Fruit fly (Drosophila melanogaster) whole organism, embryonic: Measurements from ENCODE around the gene Kah.

Experiments
- BEAF-32 ChIP-seq: fragments of 200-800 bp; sonication (Bioruptor generic); optimal IDR thresholded peaks from 3 replicates; lab custom pipeline; 2017; ENCODE audit warnings: missing biosample characterization, missing genetic modification characterization, mild to moderate bottlenecking, moderate library complexity, missing genetic modification reagents
- Bgb ChIP-seq: fragments of 200-800 bp; sonication (Bioruptor generic); IDR thresholded peaks from 2 replicates; pipeline ENCODE4 v1.3.6; 2022; ENCODE audit warnings: missing biosample characterization, missing genetic modification characterization; ENCODE audit not compliant: partially characterized antibody
- CG10462 ChIP-seq: fragments of 200-800 bp; sonication (Bioruptor generic); optimal IDR thresholded peaks from 2 replicates; lab custom pipeline; 2016; ENCODE audit warnings: missing biosample characterization, missing genetic modification characterization
- CG10543 ChIP-seq: fragments of 200-800 bp; sonication (Bioruptor generic); optimal IDR thresholded peaks from 3 replicates; lab custom pipeline; 2017; ENCODE audit warnings: missing biosample characterization, mild to moderate bottlenecking, missing genetic modification characterization, moderate library complexity
- CG12104 ChIP-seq: fragments of 200-800 bp; sonication (Bioruptor generic); optimal IDR thresholded peaks from 3 replicates; lab custom pipeline; 2016; ENCODE audit warnings: missing biosample characterization, missing genetic modification characterization
- CG14014 ChIP-seq: fragments of 200-800 bp; sonication (Bioruptor generic); IDR thresholded peaks from 2 replicates; pipeline ENCODE4 v1.3.6; 2022; ENCODE audit warnings: missing biosample characterization, missing genetic modification characterization
- CG14667 ChIP-seq: fragments of 200-800 bp; sonication (Bioruptor generic); IDR thresholded peaks from 2 replicates; pipeline ENCODE4 v1.3.6; 2022; ENCODE audit warnings: missing biosample characterization, missing genetic modification characterization
- CG14710 ChIP-seq: fragments of 200-800 bp; sonication (Bioruptor generic); optimal IDR thresholded peaks from 3 replicates; lab custom pipeline; 2019; ENCODE audit warnings: missing biosample characterization, mild to moderate bottlenecking, missing genetic modification characterization, moderate library complexity
- CG15514 ChIP-seq: fragments of 200-800 bp; sonication (Bioruptor generic); optimal IDR thresholded peaks from 3 replicates; lab custom pipeline; 2017; ENCODE audit warnings: missing biosample characterization, missing genetic modification characterization, mild to moderate bottlenecking, moderate library complexity, missing genetic modification reagents
- CG16779 ChIP-seq: fragments of 200-800 bp; sonication (Bioruptor generic); IDR thresholded peaks from 2 replicates; pipeline ENCODE4 v1.3.6; 2022; ENCODE audit warnings: missing biosample characterization, missing genetic modification characterization
- CG17385 ChIP-seq: fragments of 200-800 bp; sonication (Bioruptor generic); optimal IDR thresholded peaks from 3 replicates; lab custom pipeline; 2018; ENCODE audit warnings: missing biosample characterization, mild to moderate bottlenecking, missing genetic modification characterization
- CG17612 ChIP-seq: fragments of 200-800 bp; sonication (Bioruptor generic); IDR thresholded peaks from 2 replicates; pipeline ENCODE4 v1.3.6; 2022; ENCODE audit warnings: missing biosample characterization, missing genetic modification characterization
- CG2712 ChIP-seq: fragments of 200-800 bp; optimal IDR thresholded peaks from 3 replicates; lab custom pipeline; 2019; ENCODE audit warnings: missing biosample characterization, mild to moderate bottlenecking, missing genetic modification characterization, moderate library complexity
- CG30020 ChIP-seq: fragments of 200-800 bp; optimal IDR thresholded peaks from 2 replicates; lab custom pipeline; 2019; ENCODE audit warnings: missing biosample characterization, mild to moderate bottlenecking, missing genetic modification characterization, moderate library complexity
- CG30431 ChIP-seq: fragments of 200-800 bp; sonication (Bioruptor generic); optimal IDR thresholded peaks from 2 replicates; lab custom pipeline; 2017; ENCODE audit warnings: missing biosample characterization, missing genetic modification characterization
- CG3065 ChIP-seq: fragments of 200-800 bp; sonication (Bioruptor generic); optimal IDR thresholded peaks from 2 replicates; lab custom pipeline; 2016; ENCODE audit warnings: missing biosample characterization, missing genetic modification characterization
- CG31365 ChIP-seq: fragments of 200-800 bp; sonication (Bioruptor generic); optimal IDR thresholded peaks from 2 replicates; lab custom pipeline; 2018; ENCODE audit warnings: missing biosample characterization, mild to moderate bottlenecking, missing genetic modification characterization
- CG3281 ChIP-seq: fragments of 200-800 bp; sonication (Bioruptor generic); optimal IDR thresholded peaks from 3 replicates; lab custom pipeline; 2017; ENCODE audit warnings: missing biosample characterization, mild to moderate bottlenecking, missing genetic modification characterization
- CG4617 ChIP-seq: fragments of 200-800 bp; sonication (Bioruptor generic); optimal IDR thresholded peaks from 3 replicates; lab custom pipeline; 2016; ENCODE audit warnings: missing biosample characterization, missing genetic modification characterization, borderline replicate concordance
- CG4854 ChIP-seq: fragments of 200-800 bp; sonication (Bioruptor generic); optimal IDR thresholded peaks from 2 replicates; lab custom pipeline; 2016; ENCODE audit warnings: missing biosample characterization, missing genetic modification characterization, inconsistent platforms
- CG5245 ChIP-seq: fragments of 200-800 bp; sonication (Bioruptor generic); optimal IDR thresholded peaks from 3 replicates; lab custom pipeline; 2016; ENCODE audit warnings: missing biosample characterization, missing genetic modification characterization
- CG7372 ChIP-seq: fragments of 200-800 bp; sonication (Bioruptor generic); IDR thresholded peaks from 2 replicates; pipeline ENCODE4 v1.3.6; 2022; ENCODE audit warnings: missing biosample characterization, missing genetic modification characterization
- CG9797 ChIP-seq: fragments of 200-800 bp; sonication (Bioruptor generic); optimal IDR thresholded peaks from 3 replicates; lab custom pipeline; 2018; ENCODE audit warnings: missing biosample characterization, mild to moderate bottlenecking, missing genetic modification characterization
- Drgx ChIP-seq: fragments of 200-800 bp; sonication (Bioruptor generic); IDR thresholded peaks from 2 replicates; pipeline ENCODE4 v1.3.6; 2022; ENCODE audit warnings: missing biosample characterization, missing genetic modification characterization
- E2f1 ChIP-seq: fragments of 200-800 bp; sonication (Bioruptor generic); IDR thresholded peaks from 2 replicates; pipeline ENCODE4 v1.3.6; 2022; ENCODE audit warnings: missing biosample characterization, missing genetic modification characterization
- HLH3B ChIP-seq: fragments of 200-800 bp; sonication (Bioruptor generic); IDR thresholded peaks from 2 replicates; pipeline ENCODE4 v1.3.6; 2022; ENCODE audit warnings: missing biosample characterization, missing genetic modification characterization
- HLH4C ChIP-seq: fragments of 200-800 bp; sonication (Bioruptor generic); IDR thresholded peaks from 3 replicates; pipeline ENCODE4 v1.3.6; 2022; ENCODE audit warnings: missing biosample characterization, missing genetic modification characterization; ENCODE audit not compliant: partially characterized antibody
- HLHmδ ChIP-seq: fragments of 200-800 bp; sonication (Bioruptor generic); optimal IDR thresholded peaks from 2 replicates; lab custom pipeline; 2018; ENCODE audit warnings: missing biosample characterization, mild to moderate bottlenecking, missing genetic modification characterization, moderate library complexity
- Kr ChIP-seq: fragments of 200-800 bp; sonication (Bioruptor generic); optimal IDR thresholded peaks from 2 replicates; lab custom pipeline; 2017; ENCODE audit warnings: missing biosample characterization, mild to moderate bottlenecking, missing genetic modification characterization
- Neu2 ChIP-seq: fragments of 200-800 bp; sonication (Bioruptor generic); optimal IDR thresholded peaks from 3 replicates; lab custom pipeline; 2016; ENCODE audit warnings: missing biosample characterization, missing genetic modification characterization, borderline replicate concordance
- PHDP ChIP-seq: fragments of 200-800 bp; sonication (Bioruptor generic); optimal IDR thresholded peaks from 3 replicates; lab custom pipeline; 2018; ENCODE audit warnings: missing biosample characterization, mild to moderate bottlenecking, missing genetic modification characterization, moderate library complexity
- Scr ChIP-seq: fragments of 200-800 bp; sonication (Bioruptor generic); IDR thresholded peaks from 2 replicates; pipeline ENCODE4 v1.3.6; 2022; ENCODE audit warnings: missing biosample characterization, missing genetic modification characterization; ENCODE audit not compliant: partially characterized antibody
- Sox100B ChIP-seq: fragments of 200-800 bp; sonication (Bioruptor generic); optimal IDR thresholded peaks from 3 replicates; lab custom pipeline; 2018; ENCODE audit warnings: missing biosample characterization, mild to moderate bottlenecking, missing genetic modification characterization
- Usf ChIP-seq: fragments of 200-800 bp; sonication (Bioruptor generic); optimal IDR thresholded peaks from 2 replicates; lab custom pipeline; 2017; ENCODE audit warnings: missing genotype, missing biosample characterization, missing genetic modification characterization
- Vsx1 ChIP-seq: fragments of 200-800 bp; sonication (Bioruptor generic); optimal IDR thresholded peaks from 2 replicates; lab custom pipeline; 2017; ENCODE audit warnings: missing biosample characterization, mild to moderate bottlenecking, missing genetic modification characterization, missing genetic modification reagents
- ase ChIP-seq: fragments of 200-800 bp; sonication (Bioruptor generic); IDR thresholded peaks from 3 replicates; pipeline ENCODE4 v1.3.6; 2022; ENCODE audit warnings: missing biosample characterization, missing genetic modification characterization
- bowl ChIP-seq: fragments of 200-800 bp; sonication (Bioruptor generic); IDR thresholded peaks from 2 replicates; pipeline ENCODE4 v1.3.6; 2022; ENCODE audit warnings: missing biosample characterization, missing genetic modification characterization
- caup ChIP-seq: fragments of 200-800 bp; sonication (Bioruptor generic); optimal IDR thresholded peaks from 3 replicates; lab custom pipeline; 2017; ENCODE audit warnings: missing biosample characterization, mild to moderate bottlenecking, missing genetic modification characterization, moderate library complexity; ENCODE audit not compliant: severe bottlenecking
- fd102C ChIP-seq: fragments of 200-800 bp; sonication (Bioruptor generic); optimal IDR thresholded peaks from 2 replicates; lab custom pipeline; 2018; ENCODE audit warnings: missing biosample characterization, mild to moderate bottlenecking, missing genetic modification characterization, moderate library complexity
- gcm ChIP-seq: fragments of 200-800 bp; sonication (Bioruptor generic); optimal IDR thresholded peaks from 2 replicates; lab custom pipeline; 2019; ENCODE audit warnings: missing biosample characterization, mild to moderate bottlenecking, missing genetic modification characterization, moderate library complexity
- gem ChIP-seq: fragments of 200-800 bp; sonication (Bioruptor generic); optimal IDR thresholded peaks from 2 replicates; lab custom pipeline; 2019; ENCODE audit warnings: missing biosample characterization, mild to moderate bottlenecking, missing genetic modification characterization, moderate library complexity
- grn ChIP-seq: fragments of 200-800 bp; sonication (Bioruptor generic); optimal IDR thresholded peaks from 3 replicates; lab custom pipeline; 2017; ENCODE audit warnings: missing biosample characterization, missing genetic modification characterization
- hbn ChIP-seq: fragments of 200-800 bp; sonication (Bioruptor generic); IDR thresholded peaks from 2 replicates; pipeline ENCODE4 v1.3.6; 2022; ENCODE audit warnings: missing biosample characterization, missing genetic modification characterization; ENCODE audit not compliant: partially characterized antibody
- lbe ChIP-seq: fragments of 200-800 bp; sonication (Bioruptor generic); optimal IDR thresholded peaks from 2 replicates; lab custom pipeline; 2016; ENCODE audit warnings: missing biosample characterization, mild to moderate bottlenecking, missing genetic modification characterization
- pros ChIP-seq: fragments of 200-800 bp; sonication (Bioruptor generic); optimal IDR thresholded peaks from 3 replicates; lab custom pipeline; 2019; ENCODE audit warnings: missing biosample characterization, mild to moderate bottlenecking, missing genetic modification characterization, moderate library complexity
- row ChIP-seq: fragments of 200-800 bp; sonication (Bioruptor generic); IDR thresholded peaks from 3 replicates; pipeline ENCODE4 v1.3.6; 2022; ENCODE audit warnings: missing biosample characterization, missing genetic modification characterization
- sim ChIP-seq: fragments of 200-800 bp; sonication (Bioruptor generic); IDR thresholded peaks from 2 replicates; pipeline ENCODE4 v1.3.6; 2022; ENCODE audit warnings: missing biosample characterization, missing genetic modification characterization
- wdn ChIP-seq: fragments of 200-800 bp; sonication (Bioruptor generic); IDR thresholded peaks from 2 replicates; pipeline ENCODE4 v1.3.6; 2022; ENCODE audit warnings: missing biosample characterization, missing genetic modification characterization
- zfh2 ChIP-seq: fragments of 200-800 bp; sonication (Bioruptor generic); optimal IDR thresholded peaks from 2 replicates; lab custom pipeline; 2016; ENCODE audit warnings: missing biosample characterization, missing genetic modification characterization

The Kah gene

dm6 chr3L:606490-607327 lies 17.6 kb upstream of the Kah start, which contains the start of gene Reg-2 (continued):
- no peak for TF ChIP-seq Bgb (GFP tag; lab: Robert Waterston, UW)
- TF ChIP-seq HLH3B (GFP tag; lab: Robert Waterston, UW): 0 out of 2 replicates have a peak, but pooled peaks have one; percentile 29
- no peak for TF ChIP-seq CG3281
- no peak for TF ChIP-seq row (GFP tag; lab: Robert Waterston, UW)
- TF ChIP-seq HLHmδ (GFP tag; lab: Kevin White, UChicago): no peak
- TF ChIP-seq pros (GFP tag; lab: Kevin White, UChicago): peak; percentile 50
- no peak for TF ChIP-seq HLH4C (GFP tag; lab: Robert Waterston, UW)
- TF ChIP-seq CG5245 (GFP tag; lab: Kevin White, UChicago): no peak
- TF ChIP-seq Vsx1 (GFP tag; lab: Kevin White, UChicago): no peak
- peak; percentile 23 for TF ChIP-seq lbe (GFP tag; lab: Kevin White, UChicago)
- TF ChIP-seq fd102C (GFP tag; lab: Kevin White, UChicago): no peak
- peak; percentile 32 for TF ChIP-seq gem (tag; lab: Kevin White, UChicago)
- no peak for TF ChIP-seq CG4854 (GFP tag; lab: Kevin White, UChicago)
- no peak for TF ChIP-seq ase (GFP tag; lab: Robert Waterston, UW)
- no peak for TF ChIP-seq CG12104 (GFP tag; lab: Kevin White, UChicago)
- no peak for TF ChIP-seq Usf (GFP tag; lab: Kevin White, UChicago)
- TF ChIP-seq gcm (GFP tag; lab: Kevin White, UChicago): no peak
- TF ChIP-seq CG14667 (GFP tag; lab: Robert Waterston, UW): no peak
- TF ChIP-seq CG7372: 0 out of 2 replicates have a peak, but pooled peaks have one; percentile 15
- TF ChIP-seq CG10462 (GFP tag; lab: Kevin White, UChicago): no peak
- peak; percentile 32 for TF ChIP-seq CG2712 (tag; lab: Kevin White, UChicago)
- peak; percentile 19 for TF ChIP-seq CG17385 (GFP tag; lab: Kevin White, UChicago)
- TF ChIP-seq bowl (GFP tag; lab: Robert Waterston, UW): no peak
- no peak for TF ChIP-seq CG3065 (GFP tag; lab: Kevin White, UChicago)
- no peak for TF ChIP-seq hbn (GFP tag; lab: Robert Waterston, UW)
- TF ChIP-seq E2f1 (GFP tag; lab: Robert Waterston, UW): no peak
- no peak for TF ChIP-seq CG4617
- no peak for TF ChIP-seq wdn
- TF ChIP-seq CG9797: no peak
- TF ChIP-seq CG30431 (GFP tag; lab: Kevin White, UChicago): no peak
- no peak for TF ChIP-seq Neu2 (GFP tag; lab: Kevin White, UChicago)
- TF ChIP-seq zfh2 (GFP tag; lab: Kevin White, UChicago): no peak
- TF ChIP-seq CG14710: peak; percentile 42
- TF ChIP-seq Scr (GFP tag; lab: Robert Waterston, UW): no peak
- TF ChIP-seq CG31365 (tag; lab: Kevin White, UChicago): no peak
- peak; percentile 40 for TF ChIP-seq caup (GFP tag; lab: Kevin White, UChicago)
- peak; percentile 19 for TF ChIP-seq BEAF-32 (GFP tag; lab: Kevin White, UChicago)
- no peak for TF ChIP-seq Kr (GFP tag; lab: Kevin White, UChicago)
- TF ChIP-seq grn (GFP tag; lab: Kevin White, UChicago): peak; percentile 97
- no peak for TF ChIP-seq Drgx
- peak; percentile 3 for TF ChIP-seq PHDP (tag; lab: Kevin White, UChicago)
- TF ChIP-seq CG14014 (GFP tag; lab: Robert Waterston, UW): no peak
- TF ChIP-seq sim (GFP tag; lab: Robert Waterston, UW): no peak
- TF ChIP-seq CG30020 (tag; lab: Kevin White, UChicago): no peak
- TF ChIP-seq CG17612 (GFP tag; lab: Robert Waterston, UW): no peak
- TF ChIP-seq CG15514 (GFP tag; lab: Kevin White, UChicago): peak; percentile 23
- TF ChIP-seq CG10543 (GFP tag; lab: Kevin White, UChicago): peak; percentile 90
- TF ChIP-seq CG16779 (GFP tag; lab: Robert Waterston, UW): no peak
- no peak for TF ChIP-seq Sox100B (GFP tag; lab: Kevin White, UChicago)
